Fruit fly (Drosophila melanogaster) S2 (cell line): ENCODE data around the gene CG32115.
A peak's percentile ranks its signal among the peaks of the same experiment; 100 is the strongest.

ENCODE experiments used
- CG8478 ChIP-seq: fragments of >200 bp; optimal IDR thresholded peaks from 2 replicates; lab custom pipeline; 2018
- CTCF ChIP-seq, 2 experiments: fragments of >200 bp; optimal IDR thresholded peaks; 2 replicates each; lab custom pipeline; 2018

CG32115 gene

dm6 chr3L:12913609-12914266, at the start of gene CG32115:
Gene CG32115 (minus strand): TSS chr3L:12913646.
- no peak for TF ChIP-seq CG8478 (lab: Kevin White, UChicago)
- no peak for TF ChIP-seq CTCF (optimal IDR thresholded peaks at IDR 0.05; lab: Kevin White, UChicago)

- no peak for TF ChIP-seq CG8478 (lab: Kevin White, UChicago)
- TF ChIP-seq CTCF (optimal IDR thresholded peaks at IDR 0.05; lab: Kevin White, UChicago), result no peak
Measured at dm6 chr3L:12954547-12954946, 41.1 kb upstream of the CG32115 start, which contains the start of gene CG10752. Gene CG10752 (minus strand): TSS chr3L:12954647.

dm6 chr3L:12949386-12949785, 35.9 kb upstream of the CG32115 start:
- TF ChIP-seq CG8478 (lab: Kevin White, UChicago), result no peak
- peak; percentile 40 to 62 for TF ChIP-seq CTCF (optimal IDR thresholded peaks at IDR 0.05; lab: Kevin White, UChicago)

dm6 chr3L:12915431-12915830, 2.0 kb upstream of the CG32115 start:
- TF ChIP-seq CTCF (optimal IDR thresholded peaks at IDR 0.05; lab: Kevin White, UChicago) (no peak), CG8478 (lab: Kevin White, UChicago) (no peak)

dm6 chr3L:12903611-12904010, 9.8 kb downstream of the CG32115 start, which contains the start of gene CG32117:
Gene CG32117 (minus strand): TSS chr3L:12903711.
- TF ChIP-seq CTCF (optimal IDR thresholded peaks at IDR 0.05; lab: Kevin White, UChicago) (no peak), CG8478 (lab: Kevin White, UChicago) (no peak)

- TF ChIP-seq CG8478 (lab: Kevin White, UChicago) (no peak), CTCF (optimal IDR thresholded peaks at IDR 0.05; lab: Kevin White, UChicago) (peak in 1 of 2 experiments; percentile 50)
Measured at dm6 chr3L:12902579-12903228, 10.7 kb downstream of the CG32115 start, which contains the start of gene CG12520. Gene CG12520 (minus strand): TSS chr3L:12902737.

dm6 chr3L:12892485-12893173, 20.8 kb downstream of the CG32115 start, which contains the start of gene CG14118:
Gene CG14118 (plus strand): TSS chr3L:12892658.
- TF ChIP-seq CTCF (optimal IDR thresholded peaks at IDR 0.05; lab: Kevin White, UChicago) (no peak), CG8478 (lab: Kevin White, UChicago) (no peak)

- TF ChIP-seq CG8478 (lab: Kevin White, UChicago), result no peak
- no peak for TF ChIP-seq CTCF (optimal IDR thresholded peaks at IDR 0.05; lab: Kevin White, UChicago)
Measured at dm6 chr3L:12889353-12889820, 24.1 kb downstream of the CG32115 start, which contains the start of gene CG43894. Gene CG43894 (plus strand): TSS chr3L:12889770.

dm6 chr3L:12884680-12885079, 28.8 kb downstream of the CG32115 start, which contains the start of gene CG14120:
Gene CG14120 (plus strand): TSS chr3L:12885039.
- TF ChIP-seq CTCF (optimal IDR thresholded peaks at IDR 0.05; lab: Kevin White, UChicago) (no peak), CG8478 (lab: Kevin White, UChicago) (no peak)

- TF ChIP-seq CG8478 (lab: Kevin White, UChicago) (no peak), CTCF (optimal IDR thresholded peaks at IDR 0.05; lab: Kevin White, UChicago) (no peak)
Measured at dm6 chr3L:12874211-12874610, 39.2 kb downstream of the CG32115 start.

dm6 chr3L:12867956-12868443, 45.4 kb downstream of the CG32115 start:
- TF ChIP-seq CG8478 (lab: Kevin White, UChicago) (no peak), CTCF (optimal IDR thresholded peaks at IDR 0.05; lab: Kevin White, UChicago) (no peak)

- TF ChIP-seq CTCF (optimal IDR thresholded peaks at IDR 0.05; lab: Kevin White, UChicago) (no peak), CG8478 (lab: Kevin White, UChicago) (no peak)
Measured at dm6 chr3L:12864472-12864871, 49.0 kb downstream of the CG32115 start.

- no peak for TF ChIP-seq CG8478 (lab: Kevin White, UChicago)
- no peak for TF ChIP-seq CTCF (optimal IDR thresholded peaks at IDR 0.05; lab: Kevin White, UChicago)
Measured at dm6 chr3L:12862820-12863219, 50.6 kb downstream of the CG32115 start, which contains the start of gene CG10943. Gene CG10943 (minus strand): TSS chr3L:12862920.
